Fruit fly (Drosophila melanogaster) whole organism, embryonic: ENCODE measurements around the gene CG16903.

Experiments used
- ATbp ChIP-seq: fragments of 200-800 bp; sonication (Bioruptor generic); optimal IDR thresholded peaks from 2 replicates; lab custom pipeline; 2017; ENCODE audit warnings: missing biosample characterization, mild to moderate bottlenecking, missing genetic modification characterization, missing genetic modification reagents
- Adf1 ChIP-seq: fragments of 200-800 bp; sonication (Bioruptor generic); IDR thresholded peaks from 2 replicates; pipeline ENCODE4 v1.3.6; 2022; ENCODE audit warnings: missing biosample characterization, missing genetic modification characterization
- CG10543 ChIP-seq: fragments of 200-800 bp; sonication (Bioruptor generic); optimal IDR thresholded peaks from 3 replicates; lab custom pipeline; 2017; ENCODE audit warnings: missing biosample characterization, mild to moderate bottlenecking, missing genetic modification characterization, moderate library complexity
- CG14050 ChIP-seq: fragments of 200-800 bp; sonication (Bioruptor generic); IDR thresholded peaks from 3 replicates; pipeline ENCODE4 v1.3.6; 2022; ENCODE audit warnings: missing biosample characterization, missing genetic modification characterization
- CG15011 ChIP-seq: fragments of 200-800 bp; sonication (Bioruptor generic); optimal IDR thresholded peaks from 3 replicates; lab custom pipeline; 2018; ENCODE audit warnings: missing biosample characterization, mild to moderate bottlenecking, missing genetic modification characterization
- CG1647 ChIP-seq: fragments of 200-800 bp; sonication (Bioruptor generic); optimal IDR thresholded peaks from 3 replicates; lab custom pipeline; 2016; ENCODE audit warnings: missing biosample characterization, missing genetic modification characterization
- CG18764 ChIP-seq: fragments of 200-800 bp; sonication (Bioruptor generic); optimal IDR thresholded peaks from 3 replicates; lab custom pipeline; 2016; ENCODE audit warnings: missing biosample characterization, missing genetic modification characterization
- CG32532 ChIP-seq: fragments of 200-800 bp; sonication (Bioruptor generic); IDR thresholded peaks from 2 replicates; pipeline ENCODE4 v1.3.6; 2022; ENCODE audit warnings: missing biosample characterization, missing genetic modification characterization
- CG6175 ChIP-seq: fragments of 200-800 bp; sonication (Bioruptor generic); IDR thresholded peaks from 3 replicates; pipeline ENCODE4 v1.3.6; 2022; ENCODE audit warnings: missing biosample characterization, missing genetic modification characterization
- CG6683 ChIP-seq: fragments of 200-800 bp; sonication (Bioruptor generic); optimal IDR thresholded peaks from 2 replicates; lab custom pipeline; 2017; ENCODE audit warnings: missing biosample characterization, mild to moderate bottlenecking, missing genetic modification characterization, missing genetic modification reagents
- CG6791 ChIP-seq: fragments of 200-800 bp; sonication (Bioruptor generic); IDR thresholded peaks from 3 replicates; pipeline ENCODE4 v1.3.6; 2022; ENCODE audit warnings: missing biosample characterization, missing genetic modification characterization; ENCODE audit not compliant: partially characterized antibody
- CG7271 ChIP-seq: fragments of 200-800 bp; sonication (Bioruptor generic); optimal IDR thresholded peaks from 2 replicates; lab custom pipeline; 2018; ENCODE audit warnings: missing biosample characterization, mild to moderate bottlenecking, missing genetic modification characterization, moderate library complexity
- CG7987 ChIP-seq: fragments of 200-800 bp; sonication (Bioruptor generic); optimal IDR thresholded peaks from 2 replicates; lab custom pipeline; 2018; ENCODE audit warnings: missing biosample characterization, mild to moderate bottlenecking, missing genetic modification characterization, moderate library complexity
- CG8359 ChIP-seq: fragments of 200-800 bp; sonication (Bioruptor generic); optimal IDR thresholded peaks from 2 replicates; lab custom pipeline; 2017; ENCODE audit warnings: missing biosample characterization, mild to moderate bottlenecking, missing genetic modification characterization, borderline replicate concordance
- CG8765 ChIP-seq: fragments of 200-800 bp; sonication (Bioruptor generic); IDR thresholded peaks from 2 replicates; pipeline ENCODE4 v1.3.6; 2022; ENCODE audit warnings: missing biosample characterization, missing genetic modification characterization
- Dbx ChIP-seq: fragments of 200-800 bp; sonication (Bioruptor generic); IDR thresholded peaks from 3 replicates; pipeline ENCODE4 v1.3.6; 2022; ENCODE audit warnings: missing biosample characterization, missing genetic modification characterization
- Doc2 ChIP-seq: fragments of 200-800 bp; sonication (Bioruptor generic); IDR thresholded peaks from 2 replicates; pipeline ENCODE4 v1.3.6; 2022; ENCODE audit warnings: missing biosample characterization, missing genetic modification characterization
- Fer2 ChIP-seq: fragments of 200-800 bp; sonication (Bioruptor generic); optimal IDR thresholded peaks from 2 replicates; lab custom pipeline; 2018; ENCODE audit warnings: missing biosample characterization, mild to moderate bottlenecking, missing genetic modification characterization, moderate library complexity
- HLH4C ChIP-seq: fragments of 200-800 bp; sonication (Bioruptor generic); IDR thresholded peaks from 3 replicates; pipeline ENCODE4 v1.3.6; 2022; ENCODE audit warnings: missing biosample characterization, missing genetic modification characterization; ENCODE audit not compliant: partially characterized antibody
- Hr51 ChIP-seq, 2 experiments: fragments of 200-800 bp; sonication (Bioruptor generic); optimal IDR thresholded peaks; 2 replicates in 1 of 2; 3 replicates in 1 of 2; lab custom pipeline; 2016 to 2018; ENCODE audit warnings: missing biosample characterization in 2 of 2, missing genetic modification characterization in 2 of 2, mild to moderate bottlenecking in 1 of 2, moderate library complexity in 1 of 2
- Hsf ChIP-seq: fragments of 200-800 bp; sonication (Bioruptor generic); optimal IDR thresholded peaks from 3 replicates; lab custom pipeline; 2016; ENCODE audit warnings: missing biosample characterization, missing genetic modification characterization
- NK7.1 ChIP-seq: fragments of 200-800 bp; sonication (Bioruptor generic); optimal IDR thresholded peaks from 3 replicates; lab custom pipeline; 2016; ENCODE audit warnings: missing biosample characterization, missing genetic modification characterization
- Nf-YA ChIP-seq: fragments of 200-800 bp; sonication (Bioruptor generic); IDR thresholded peaks from 2 replicates; pipeline ENCODE4 v1.3.6; 2022; ENCODE audit warnings: missing biosample characterization, missing genetic modification characterization
- Oli ChIP-seq: fragments of 200-800 bp; sonication (Bioruptor generic); optimal IDR thresholded peaks from 2 replicates; lab custom pipeline; 2018; ENCODE audit warnings: missing biosample characterization, mild to moderate bottlenecking, missing genetic modification characterization, moderate library complexity
- Sox102F ChIP-seq: fragments of 200-800 bp; sonication (Bioruptor generic); optimal IDR thresholded peaks from 2 replicates; lab custom pipeline; 2018; ENCODE audit warnings: missing biosample characterization, mild to moderate bottlenecking, missing genetic modification characterization, moderate library complexity
- Taf1 ChIP-seq: fragments of 200-800 bp; sonication (Bioruptor generic); IDR thresholded peaks from 2 replicates; pipeline ENCODE4 v1.3.6; 2022; ENCODE audit warnings: missing biosample characterization, missing genetic modification characterization
- Trl ChIP-seq, 3 experiments: fragments of >200 bp in 2 of 3; fragments of 200-800 bp in 1 of 3; sonication (Bioruptor generic) in 1 of 3; optimal IDR thresholded peaks; 2 replicates in 1 of 3; 3 replicates in 2 of 3; lab custom pipeline; 2016 to 2017; ENCODE audit warnings: missing biosample characterization in 1 of 3, missing genetic modification characterization in 1 of 3
- Xbp1 ChIP-seq: fragments of 200-800 bp; sonication (Bioruptor generic); optimal IDR thresholded peaks from 3 replicates; lab custom pipeline; 2016; ENCODE audit warnings: missing biosample characterization, mild to moderate bottlenecking, missing genetic modification characterization
- bsh ChIP-seq, 2 experiments: fragments of 200-800 bp; sonication (Bioruptor generic); optimal IDR thresholded peaks; 2 replicates each; lab custom pipeline; 2017 to 2018; ENCODE audit warnings: mild to moderate bottlenecking in 2 of 2, missing biosample characterization in 2 of 2, missing genetic modification characterization in 2 of 2, moderate library complexity in 1 of 2
- cato ChIP-seq: fragments of 200-800 bp; sonication (Bioruptor generic); optimal IDR thresholded peaks from 2 replicates; lab custom pipeline; 2016; ENCODE audit warnings: missing biosample characterization, missing genetic modification characterization, borderline replicate concordance
- crc ChIP-seq: fragments of 200-800 bp; sonication (Bioruptor generic); optimal IDR thresholded peaks from 2 replicates; lab custom pipeline; 2016; ENCODE audit warnings: missing biosample characterization, missing genetic modification characterization
- dimm ChIP-seq: fragments of 200-800 bp; sonication (Bioruptor generic); IDR thresholded peaks from 2 replicates; pipeline ENCODE4 v1.3.6; 2022; ENCODE audit warnings: missing biosample characterization, missing genetic modification characterization
- dmrt11E ChIP-seq: fragments of 200-800 bp; sonication (Bioruptor generic); optimal IDR thresholded peaks from 3 replicates; lab custom pipeline; 2018; ENCODE audit warnings: missing biosample characterization, mild to moderate bottlenecking, missing genetic modification characterization, moderate library complexity
- eyg ChIP-seq: fragments of 200-800 bp; sonication (Bioruptor generic); optimal IDR thresholded peaks from 3 replicates; lab custom pipeline; 2016; ENCODE audit warnings: missing biosample characterization, missing genetic modification characterization
- fu2 ChIP-seq: fragments of 200-800 bp; sonication (Bioruptor generic); optimal IDR thresholded peaks from 2 replicates; lab custom pipeline; 2016; ENCODE audit warnings: missing biosample characterization, missing genetic modification characterization
- gsb ChIP-seq: fragments of 200-800 bp; sonication (Bioruptor generic); IDR thresholded peaks from 2 replicates; pipeline ENCODE4 v1.3.6; 2022; ENCODE audit warnings: missing biosample characterization, missing genetic modification characterization
- gsb-n ChIP-seq: fragments of 200-800 bp; sonication (Bioruptor generic); optimal IDR thresholded peaks from 3 replicates; lab custom pipeline; 2018; ENCODE audit warnings: missing biosample characterization, mild to moderate bottlenecking, missing genetic modification characterization
- ind ChIP-seq: fragments of 200-800 bp; sonication (Bioruptor generic); optimal IDR thresholded peaks from 3 replicates; lab custom pipeline; 2016; ENCODE audit warnings: missing biosample characterization, missing genetic modification characterization
- insv ChIP-seq, 2 experiments: fragments of 200-800 bp; sonication (Bioruptor generic); optimal IDR thresholded peaks; 3 replicates each; lab custom pipeline; 2016 to 2018; ENCODE audit warnings: missing biosample characterization in 2 of 2, missing genetic modification characterization in 2 of 2
- ken ChIP-seq: fragments of 200-800 bp; sonication (Bioruptor generic); IDR thresholded peaks from 3 replicates; pipeline ENCODE4 v1.3.6; 2022; ENCODE audit warnings: missing biosample characterization, missing genetic modification characterization
- knrl ChIP-seq: fragments of 200-800 bp; sonication (Bioruptor generic); IDR thresholded peaks from 3 replicates; pipeline ENCODE4 v1.3.6; 2022; ENCODE audit warnings: missing biosample characterization, missing genetic modification characterization; ENCODE audit not compliant: partially characterized antibody
- mam ChIP-seq: fragments of 200-800 bp; sonication (Bioruptor generic); optimal IDR thresholded peaks from 3 replicates; lab custom pipeline; 2016; ENCODE audit warnings: missing biosample characterization, missing genetic modification characterization
- nau ChIP-seq: fragments of 200-800 bp; sonication (Bioruptor generic); optimal IDR thresholded peaks from 3 replicates; lab custom pipeline; 2017; ENCODE audit warnings: missing biosample characterization, mild to moderate bottlenecking, missing genetic modification characterization, missing genetic modification reagents
- psq ChIP-seq: fragments of 200-800 bp; sonication (Bioruptor generic); optimal IDR thresholded peaks from 2 replicates; lab custom pipeline; 2017; ENCODE audit warnings: missing biosample characterization, missing genetic modification characterization
- seq ChIP-seq: fragments of 200-800 bp; sonication (Bioruptor generic); IDR thresholded peaks from 2 replicates; pipeline ENCODE4 v1.3.6; 2022; ENCODE audit warnings: missing biosample characterization, missing genetic modification characterization
- sr ChIP-seq: fragments of 200-800 bp; sonication (Bioruptor generic); IDR thresholded peaks from 3 replicates; pipeline ENCODE4 v1.3.6; 2022; ENCODE audit warnings: missing biosample characterization, missing genetic modification characterization
- unpg ChIP-seq: fragments of 200-800 bp; sonication (Bioruptor generic); optimal IDR thresholded peaks from 3 replicates; lab custom pipeline; 2018; ENCODE audit warnings: missing biosample characterization, mild to moderate bottlenecking, missing genetic modification characterization, moderate library complexity

The CG16903 gene

DNA sequence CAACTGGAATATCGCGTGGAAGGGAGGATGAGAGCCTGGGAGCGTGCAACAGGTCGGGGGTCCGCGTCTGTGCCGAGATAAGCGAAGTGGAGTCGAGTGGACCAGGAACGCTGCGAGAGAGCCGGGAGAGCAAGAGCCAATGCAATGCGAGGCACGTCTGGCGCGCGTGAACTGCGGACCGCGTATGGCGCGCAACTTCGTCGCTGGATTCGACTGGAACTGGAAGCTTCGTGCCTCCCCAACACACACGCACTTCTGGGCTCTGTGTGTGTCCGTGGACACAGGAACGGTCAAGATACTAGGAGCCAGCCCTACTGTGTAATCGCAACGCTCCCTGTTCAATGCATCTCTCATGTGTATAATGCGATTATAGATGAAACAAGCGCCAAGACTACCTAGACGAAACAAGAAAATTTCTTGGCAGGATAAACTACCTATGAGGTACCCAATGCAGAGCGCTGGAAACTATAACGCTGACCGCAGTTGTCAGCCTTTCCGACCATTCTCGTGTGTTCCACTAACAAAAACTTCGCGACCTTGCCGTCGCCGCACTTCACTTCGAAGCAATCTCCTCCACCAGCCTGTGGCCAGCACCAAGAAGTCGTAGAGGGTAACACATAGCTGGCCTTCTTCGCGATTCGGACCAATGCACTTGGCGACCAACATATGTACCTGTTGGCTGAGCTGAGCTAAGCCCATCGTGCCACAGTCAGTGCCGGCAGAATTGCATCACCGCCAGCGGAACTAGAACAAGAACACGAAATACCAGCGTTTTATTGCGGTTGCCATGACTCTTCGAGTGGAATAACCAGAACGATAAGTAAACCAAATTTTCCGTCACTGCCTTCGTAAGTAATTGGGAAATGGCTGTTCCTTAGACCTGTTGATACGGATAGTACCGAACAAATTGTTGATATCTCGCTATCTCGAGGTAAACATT is 8.1 kb downstream of the CG16903 start, which contains the start of gene Rtca (continued):
- peak; percentile 8 for TF ChIP-seq nau
- no peak for TF ChIP-seq CG8765 (GFP tag; lab: Robert Waterston, UW)
- no peak for TF ChIP-seq insv (GFP tag; optimal IDR thresholded peaks at IDR 0.05; lab: Kevin White, UChicago)
- TF ChIP-seq Doc2 (GFP tag; lab: Robert Waterston, UW), result no peak
- TF ChIP-seq ATbp, result peak; percentile 49
- 0 out of 3 replicates have a peak, but pooled peaks have one; percentile 30 for TF ChIP-seq CG6175 (GFP tag; lab: Robert Waterston, UW)
- peak; percentile 77 for TF ChIP-seq Oli
- peak; percentile 56 for TF ChIP-seq Sox102F (GFP tag; lab: Kevin White, UChicago)
- TF ChIP-seq CG32532 (GFP tag; lab: Robert Waterston, UW), result peak; percentile 68; the same call in 1 of the 2 replicates
- peak; percentile 16 for TF ChIP-seq dmrt11E (tag; lab: Kevin White, UChicago)
- peak; percentile 41 for TF ChIP-seq NK7.1 (GFP tag; lab: Kevin White, UChicago)
- peak; percentile 25; the same call in 1 of the 2 replicates for TF ChIP-seq Taf1 (GFP tag; lab: Robert Waterston, UW)
- peak; percentile 75 for TF ChIP-seq unpg
- peak; percentile 35 for TF ChIP-seq fu2
- TF ChIP-seq gsb-n (tag; lab: Kevin White, UChicago), result no peak
- no peak for TF ChIP-seq knrl
- peak; percentile 77 for TF ChIP-seq ind
- TF ChIP-seq CG7271, result no peak
- TF ChIP-seq Hr51 (GFP tag; optimal IDR thresholded peaks at IDR 0.05; lab: Kevin White, UChicago), result peak; percentile 35 to 76
- TF ChIP-seq CG14050 (GFP tag; lab: Robert Waterston, UW), result peak; percentile 53; the same call in 2 of the 3 replicates
- TF ChIP-seq mam, result peak; percentile 62
- no peak for TF ChIP-seq Fer2 (tag; lab: Kevin White, UChicago)
- peak; percentile 60; the same call in 1 of the 2 replicates for TF ChIP-seq Adf1
- peak; percentile 20 for TF ChIP-seq eyg (GFP tag; lab: Kevin White, UChicago)
- peak; percentile 19 for TF ChIP-seq CG1647 (GFP tag; lab: Kevin White, UChicago)
- no peak for TF ChIP-seq dimm (GFP tag; lab: Robert Waterston, UW)
- TF ChIP-seq CG7987 (GFP tag; lab: Kevin White, UChicago), result peak; percentile 82
- no peak for TF ChIP-seq CG6791 (GFP tag; lab: Robert Waterston, UW)
- TF ChIP-seq Nf-YA (GFP tag; lab: Robert Waterston, UW), result 0 out of 2 replicates have a peak, but pooled peaks have one; percentile 8
- no peak for TF ChIP-seq CG8359 (GFP tag; lab: Kevin White, UChicago)
- TF ChIP-seq ken (GFP tag; lab: Robert Waterston, UW), result peak; percentile 50; the same call in 1 of the 3 replicates
- TF ChIP-seq cato (GFP tag; lab: Kevin White, UChicago), result no peak
- TF ChIP-seq bsh (GFP tag; optimal IDR thresholded peaks at IDR 0.05; lab: Kevin White, UChicago), result peak; percentile 66 to 75
- peak; percentile 43 for TF ChIP-seq CG6683
- peak; percentile 57 for TF ChIP-seq gsb (GFP tag; lab: Robert Waterston, UW)
- TF ChIP-seq Trl (optimal IDR thresholded peaks at IDR 0.05; lab: Kevin White, UChicago), result peak; percentile 25 to 37
- peak; percentile 57 for TF ChIP-seq Trl (GFP tag; optimal IDR thresholded peaks at IDR 0.05; lab: Kevin White, UChicago)
- TF ChIP-seq Xbp1 (GFP tag; lab: Kevin White, UChicago), result peak; percentile 65
- TF ChIP-seq Dbx (GFP tag; lab: Robert Waterston, UW), result peak; percentile 60; the same call in 1 of the 3 replicates
- TF ChIP-seq CG10543 (GFP tag; lab: Kevin White, UChicago), result peak; percentile 58
- no peak for TF ChIP-seq CG15011 (GFP tag; lab: Kevin White, UChicago)
- TF ChIP-seq crc, result peak; percentile 47
- no peak for TF ChIP-seq HLH4C (GFP tag; lab: Robert Waterston, UW)
- TF ChIP-seq sr, result no peak
- no peak for TF ChIP-seq psq (GFP tag; lab: Kevin White, UChicago)
- peak; percentile 71 for TF ChIP-seq Hsf (GFP tag; lab: Kevin White, UChicago)
- peak; percentile 23 for TF ChIP-seq CG18764
- TF ChIP-seq seq (GFP tag; lab: Robert Waterston, UW), result peak; percentile 59
